Worm (Caenorhabditis elegans) whole organism, L4 larva: ENCODE results near the gene Y65A5A.24.

Source experiments
- F10B5.3 ChIP-seq: sonication (generic microtip); optimal IDR thresholded peaks from 2 replicates; lab custom pipeline; 2016; ENCODE audit warnings: mild to moderate bottlenecking, missing genetic modification characterization, missing compliant biosample characterization
- R02D3.7 ChIP-seq: fragments of 150-350 bp; sonication (generic microtip); optimal IDR thresholded peaks from 3 replicates; lab custom pipeline; 2014; ENCODE audit warnings: missing biosample characterization, missing genetic modification characterization
- Y5F2A.4 ChIP-seq: fragments of 200-800 bp; sonication (Bioruptor generic); optimal IDR thresholded peaks from 2 replicates; lab custom pipeline; 2018; ENCODE audit warnings: mild to moderate bottlenecking, missing genetic modification characterization, missing compliant biosample characterization
- dpl-1 ChIP-seq: fragments of 150-350 bp; optimal IDR thresholded peaks from 2 replicates; lab custom pipeline; 2014; ENCODE audit warnings: missing biosample characterization, missing genetic modification reagents, missing genetic modification characterization
- egl-27 ChIP-seq: sonication (generic microtip); optimal IDR thresholded peaks from 3 replicates; lab custom pipeline; 2017; ENCODE audit warnings: missing biosample characterization, missing genetic modification reagents, missing genetic modification characterization
- lsy-2 ChIP-seq, 2 experiments: fragments of 150-350 bp in 1 of 2; sonication (generic microtip) in 1 of 2; optimal IDR thresholded peaks; 2 replicates each; lab custom pipeline; 2014 to 2017; ENCODE audit warnings: missing biosample characterization in 2 of 2, missing genetic modification characterization in 2 of 2
- mdl-1 ChIP-seq, 2 experiments: fragments of 150-350 bp in 1 of 2; sonication (generic microtip) in 1 of 2; optimal IDR thresholded peaks; 2 replicates each; lab custom pipeline; 2014 to 2017; ENCODE audit warnings: missing biosample characterization in 2 of 2, missing genetic modification characterization in 2 of 2
- mep-1 ChIP-seq: fragments of 150-350 bp; sonication (generic microtip); optimal IDR thresholded peaks from 3 replicates; lab custom pipeline; 2014; ENCODE audit warnings: missing biosample characterization, missing genetic modification characterization
- nhr-28 ChIP-seq: fragments of 150-350 bp; optimal IDR thresholded peaks from 2 replicates; lab custom pipeline; 2014; ENCODE audit warnings: missing biosample characterization, missing genetic modification characterization
- nhr-42 ChIP-seq: fragments of 200-800 bp; sonication (Bioruptor generic); IDR thresholded peaks from 2 replicates; pipeline ENCODE4 v1.3.6; 2022; ENCODE audit warnings: missing genetic modification characterization, missing compliant biosample characterization
- pqm-1 ChIP-seq: sonication (generic microtip); optimal IDR thresholded peaks from 2 replicates; lab custom pipeline; 2017; ENCODE audit warnings: missing biosample characterization, missing genetic modification characterization
- skn-1 ChIP-seq: fragments of 150-350 bp; optimal IDR thresholded peaks from 2 replicates; lab custom pipeline; 2014; ENCODE audit warnings: missing biosample characterization, missing genetic modification characterization
- unc-62 ChIP-seq, 3 experiments: fragments of 150-350 bp in 1 of 3; sonication (generic microtip); optimal IDR thresholded peaks in 2 of 3; peaks in 1 of 3; 1 replicate in 1 of 3; 2 replicates in 2 of 3; lab custom pipeline; 2014 to 2017; ENCODE audit warnings: missing biosample characterization in 3 of 3, missing genetic modification characterization in 3 of 3, missing genetic modification reagents in 3 of 3, missing genotype in 1 of 3
- ztf-11 ChIP-seq: fragments of 150-350 bp; optimal IDR thresholded peaks from 2 replicates; lab custom pipeline; 2014; ENCODE audit warnings: missing biosample characterization, missing genetic modification characterization

DNA sequence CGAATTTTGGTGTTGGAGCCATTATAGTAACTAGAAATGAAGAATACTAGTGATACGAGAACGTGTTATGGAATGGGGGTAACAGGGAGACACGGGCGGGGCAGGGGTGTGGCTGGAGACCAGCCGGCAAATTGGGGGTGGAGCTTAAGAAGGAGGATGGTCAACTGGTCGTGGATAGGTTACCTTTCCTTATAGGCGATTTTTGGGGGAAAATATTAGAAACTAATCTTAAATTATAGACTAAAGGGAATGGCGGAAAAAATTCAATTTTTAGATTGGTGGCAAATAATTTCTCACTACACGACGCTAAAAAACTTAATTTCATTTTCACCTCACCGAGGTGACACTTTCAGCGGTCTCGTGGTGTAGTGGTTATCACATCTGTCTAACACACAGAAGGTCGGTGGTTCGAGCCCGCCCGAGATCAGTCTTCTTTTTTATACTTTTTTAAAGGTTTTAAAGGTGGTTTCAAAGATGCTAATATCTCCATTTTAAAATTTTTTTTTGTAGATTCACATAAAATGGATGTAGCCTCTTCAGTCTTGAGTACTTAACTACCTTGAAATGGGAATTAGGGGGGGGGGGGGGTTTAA, 6.1 kb downstream of the Y65A5A.24 start, which contains the start of gene Y65A5A.1:
- TF ChIP-seq skn-1: no peak
- TF ChIP-seq pqm-1 (tag; lab: Kevin White, UChicago): no peak
- no peak for TF ChIP-seq F10B5.3 (tag; lab: Kevin White, UChicago)
- TF ChIP-seq unc-62 (GFP tag; optimal IDR thresholded peaks at IDR 0.05 in 1 of 2; lab: Kevin White, UChicago): no peak
- TF ChIP-seq unc-62 (tag; optimal IDR thresholded peaks at IDR 0.05; lab: Kevin White, UChicago): no peak
- TF ChIP-seq dpl-1 (GFP tag; lab: Kevin White, UChicago): no peak
- TF ChIP-seq R02D3.7: no peak
- no peak for TF ChIP-seq nhr-42 (GFP tag; lab: Robert Waterston, UW)
- TF ChIP-seq ztf-11 (tag; lab: Kevin White, UChicago): no peak
- peak; percentile 35 for TF ChIP-seq mep-1
- TF ChIP-seq egl-27: no peak
- peak in 1 of 2 experiments; percentile 3 for TF ChIP-seq lsy-2 (tag; optimal IDR thresholded peaks at IDR 0.05; lab: Kevin White, UChicago)
- no peak for TF ChIP-seq mdl-1 (tag; optimal IDR thresholded peaks at IDR 0.05; lab: Kevin White, UChicago)
- TF ChIP-seq nhr-28: no peak
- no peak for TF ChIP-seq Y5F2A.4
